Fruit fly (Drosophila melanogaster): ENCODE data around the gene CG18404.

The CG18404 gene

DNA sequence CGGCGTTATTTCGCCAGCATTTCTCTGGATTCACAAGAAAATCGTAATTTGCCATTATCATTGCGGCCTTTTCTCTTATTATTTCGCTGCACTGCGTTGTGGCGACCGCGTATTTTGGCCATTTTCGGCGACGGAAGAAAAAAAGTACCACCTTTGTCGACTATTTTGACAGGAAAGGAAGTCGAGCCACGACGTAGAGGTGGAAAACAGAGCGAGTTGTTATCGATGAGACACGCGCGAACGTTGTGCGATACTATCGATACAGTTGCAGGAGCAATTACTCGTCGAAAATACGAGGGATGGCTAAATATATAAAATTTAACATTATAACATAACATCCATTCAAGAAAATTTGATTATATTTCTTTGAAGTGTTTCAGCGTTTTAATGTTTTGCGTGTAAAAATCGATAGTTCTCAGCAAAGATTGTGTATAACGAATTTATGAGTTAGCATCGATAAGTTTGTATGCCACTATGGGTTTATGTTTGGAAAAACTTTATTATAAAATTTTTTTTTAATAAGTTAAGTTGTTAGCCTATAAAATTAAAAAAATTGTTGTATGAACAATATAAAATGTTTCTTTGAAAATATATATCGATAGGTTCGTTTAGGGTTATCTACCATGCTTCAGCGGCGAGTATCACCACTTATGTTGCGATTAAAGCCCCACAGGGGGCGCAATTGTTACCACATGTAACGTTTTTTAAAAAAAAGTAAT lies 44.1 kb upstream of the CG18404 start, which contains the start of gene RpS7 (continued):
- peak; percentile 45 for TF ChIP-seq Dip3 (GFP tag; optimal IDR thresholded peaks at IDR 0.05)
- TF ChIP-seq disco-r (GFP tag; optimal IDR thresholded peaks at IDR 0.05), result peak; percentile 30
- no peak for TF ChIP-seq da (GFP tag; optimal IDR thresholded peaks at IDR 0.05)
- TF ChIP-seq Atf6 (GFP tag; IDR thresholded peaks at IDR 0.05), result peak; percentile 71
- peak; percentile 96 for TF ChIP-seq bbx (GFP tag; IDR thresholded peaks at IDR 0.05; ENCODE audit: partially characterized antibody)
- TF ChIP-seq Hr39 (optimal IDR thresholded peaks at IDR 0.05), result no peak
- peak; percentile 32 for TF ChIP-seq cwo (GFP tag; optimal IDR thresholded peaks at IDR 0.05)
- peak; percentile 45 for TF ChIP-seq gro (GFP tag; optimal IDR thresholded peaks at IDR 0.05)
- peak; percentile 37 for TF ChIP-seq Xbp1 (GFP tag; optimal IDR thresholded peaks at IDR 0.05)
- peak; percentile 39; the same call in 1 of the 2 replicates for TF ChIP-seq CG10321 (GFP tag; IDR thresholded peaks at IDR 0.05)
- TF ChIP-seq kah (GFP tag; optimal IDR thresholded peaks at IDR 0.05), result peak; percentile 84
- TF ChIP-seq CG3065 (GFP tag; optimal IDR thresholded peaks at IDR 0.05), result no peak
- peak; percentile 81 for TF ChIP-seq sens-2 (GFP tag; IDR thresholded peaks at IDR 0.05)
- TF ChIP-seq C15 (GFP tag; IDR thresholded peaks at IDR 0.05), result peak; percentile 53; the same call in 1 of the 3 replicates
- TF ChIP-seq CG10959 (GFP tag; IDR thresholded peaks at IDR 0.05), result peak; percentile 59
- peak; percentile 84 for TF ChIP-seq Fer1 (GFP tag; optimal IDR thresholded peaks at IDR 0.05)
- peak; percentile 71 for TF ChIP-seq pfk (GFP tag; optimal IDR thresholded peaks at IDR 0.05)
- TF ChIP-seq lmd (GFP tag; IDR thresholded peaks at IDR 0.05), result peak; percentile 55
- TF ChIP-seq chif (GFP tag; optimal IDR thresholded peaks at IDR 0.05), result peak; percentile 18 to 39
- TF ChIP-seq CG18011 (GFP tag; optimal IDR thresholded peaks at IDR 0.05), result peak; percentile 28
- no peak for TF ChIP-seq Chrac-16 (GFP tag; optimal IDR thresholded peaks at IDR 0.05)
- peak; percentile 84 for TF ChIP-seq BtbVII (GFP tag; optimal IDR thresholded peaks at IDR 0.05)
- TF ChIP-seq zen (tag; optimal IDR thresholded peaks at IDR 0.05), result no peak
- peak; percentile 78 for TF ChIP-seq schlank (tag; optimal IDR thresholded peaks at IDR 0.05)
- TF ChIP-seq pita (GFP tag; optimal IDR thresholded peaks at IDR 0.05), result no peak
- peak; percentile 83 for TF ChIP-seq CG32532 (GFP tag; IDR thresholded peaks at IDR 0.05)
- peak; percentile 61 for TF ChIP-seq CG30403 (GFP tag; optimal IDR thresholded peaks at IDR 0.05)
- TF ChIP-seq CG13624 (GFP tag; optimal IDR thresholded peaks at IDR 0.05), result peak; percentile 44
- peak; percentile 31 for TF ChIP-seq D19A (tag; optimal IDR thresholded peaks at IDR 0.05)
- peak; percentile 88 for TF ChIP-seq odd (GFP tag; optimal IDR thresholded peaks at IDR 0.05)
- TF ChIP-seq CG9727 (GFP tag; optimal IDR thresholded peaks at IDR 0.05), result peak; percentile 89
- peak; percentile 93 for TF ChIP-seq ci (GFP tag; IDR thresholded peaks at IDR 0.05)
- TF ChIP-seq Deaf1 (tag; optimal IDR thresholded peaks at IDR 0.05), result peak; percentile 35
- TF ChIP-seq ERR (GFP tag; optimal IDR thresholded peaks at IDR 0.05), result no peak
- TF ChIP-seq Sry-β (GFP tag; optimal IDR thresholded peaks at IDR 0.05), result peak; percentile 27
- peak; percentile 15 for TF ChIP-seq CG10462 (GFP tag; optimal IDR thresholded peaks at IDR 0.05)
- peak; percentile 28; the same call in 1 of the 2 replicates for TF ChIP-seq CG4404 (GFP tag; IDR thresholded peaks at IDR 0.05)
- no peak for TF ChIP-seq CG15479 (GFP tag; optimal IDR thresholded peaks at IDR 0.05)
- peak; percentile 65 for TF ChIP-seq sug (tag; optimal IDR thresholded peaks at IDR 0.05)
- peak; percentile 99 for TF ChIP-seq Dll (GFP tag; IDR thresholded peaks at IDR 0.05; ENCODE audit: partially characterized antibody)
- peak; percentile 48 for TF ChIP-seq Dp (GFP tag; optimal IDR thresholded peaks at IDR 0.05)
- no peak for TF ChIP-seq CG1832 (GFP tag; optimal IDR thresholded peaks at IDR 0.05)
- TF ChIP-seq CG17186 (GFP tag; optimal IDR thresholded peaks at IDR 0.05), result peak; percentile 67
- peak; percentile 39 for TF ChIP-seq CG10979 (tag; optimal IDR thresholded peaks at IDR 0.05)
- TF ChIP-seq CG17568 (GFP tag; optimal IDR thresholded peaks at IDR 0.05), result peak; percentile 90
- peak; percentile 46 for TF ChIP-seq Oli (tag; optimal IDR thresholded peaks at IDR 0.05)
- peak; percentile 97 for TF ChIP-seq CG13287 (GFP tag; IDR thresholded peaks at IDR 0.05; ENCODE audit: partially characterized antibody)
- TF ChIP-seq Mes4 (GFP tag; optimal IDR thresholded peaks at IDR 0.05), result peak; percentile 82
- TF ChIP-seq CG12104 (GFP tag; optimal IDR thresholded peaks at IDR 0.05), result peak; percentile 70

All from whole organism, embryonic.